Fruit fly (Drosophila melanogaster): Measurements from ENCODE around the gene CG10864.

The CG10864 gene

DNA sequence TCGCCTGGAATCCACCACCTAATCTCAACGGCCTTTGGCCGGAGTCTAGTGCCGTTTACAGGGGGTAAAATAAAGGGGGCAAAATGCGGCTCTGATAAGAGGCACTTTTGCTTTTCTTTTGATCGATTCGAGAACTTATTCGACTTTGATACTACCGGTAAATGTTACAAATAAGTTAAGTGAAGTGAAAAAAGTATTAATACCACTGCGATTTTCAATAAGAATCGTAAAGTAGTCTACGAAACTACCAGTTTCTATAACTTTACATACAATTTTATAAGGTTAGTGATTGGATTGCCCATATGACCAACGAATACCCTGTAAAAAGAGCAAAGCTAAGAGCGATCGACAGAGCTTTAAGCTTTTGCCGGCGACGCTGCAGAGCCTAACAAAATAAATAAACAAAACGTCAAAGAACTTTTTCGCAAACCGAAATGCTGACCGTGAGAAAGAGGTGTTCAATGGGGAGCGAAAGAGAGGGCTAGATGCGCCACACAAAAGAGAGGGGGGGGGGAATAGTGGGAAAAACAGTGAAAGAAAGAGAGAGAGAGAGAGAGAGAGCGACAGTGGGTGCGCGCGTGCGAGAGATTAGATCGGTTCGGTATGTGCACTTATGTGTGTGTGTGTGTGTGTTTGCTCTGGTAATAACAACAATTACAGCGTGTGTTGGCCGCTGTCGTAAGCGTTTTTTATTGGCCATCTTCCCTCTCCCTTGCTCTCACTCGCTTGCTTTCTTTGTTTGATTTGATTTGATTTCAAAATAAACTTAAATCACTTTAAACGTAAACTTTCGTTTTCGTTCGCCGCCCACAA, 25.3 kb upstream of the CG10864 start (continued):
- peak; percentile 81 for TF ChIP-seq lilli (GFP tag; optimal IDR thresholded peaks at IDR 0.05)
- TF ChIP-seq CG3995 (GFP tag; optimal IDR thresholded peaks at IDR 0.05), result peak; percentile 33
- peak; percentile 12 for TF ChIP-seq Fer2 (tag; optimal IDR thresholded peaks at IDR 0.05)
- TF ChIP-seq chm (GFP tag; IDR thresholded peaks at IDR 0.05), result no peak
- TF ChIP-seq CG10959 (GFP tag; IDR thresholded peaks at IDR 0.05), result no peak
- TF ChIP-seq CG3847 (GFP tag; IDR thresholded peaks at IDR 0.05), result peak; percentile 30; the same call in 1 of the 2 replicates
- TF ChIP-seq nmo (GFP tag; optimal IDR thresholded peaks at IDR 0.05), result peak; percentile 63
- TF ChIP-seq CG3065 (GFP tag; optimal IDR thresholded peaks at IDR 0.05), result no peak
- TF ChIP-seq B-H2 (GFP tag; optimal IDR thresholded peaks at IDR 0.05), result no peak
- TF ChIP-seq ems (GFP tag; optimal IDR thresholded peaks at IDR 0.05), result peak; percentile 44
- TF ChIP-seq Gug (GFP tag; IDR thresholded peaks at IDR 0.05), result peak; percentile 36; the same call in 1 of the 4 replicates
- no peak for TF ChIP-seq zen (tag; optimal IDR thresholded peaks at IDR 0.05)
- no peak for TF ChIP-seq Sin3A (optimal IDR thresholded peaks at IDR 0.05)
- TF ChIP-seq her (GFP tag; optimal IDR thresholded peaks at IDR 0.05), result peak; percentile 21
- no peak for TF ChIP-seq aop (GFP tag; IDR thresholded peaks at IDR 0.05)
- TF ChIP-seq Dll (GFP tag; IDR thresholded peaks at IDR 0.05; ENCODE audit: partially characterized antibody), result no peak
- peak; percentile 65 for TF ChIP-seq CG32532 (GFP tag; IDR thresholded peaks at IDR 0.05)
- TF ChIP-seq Doc2 (GFP tag; IDR thresholded peaks at IDR 0.05), result no peak
- TF ChIP-seq CG13287 (GFP tag; IDR thresholded peaks at IDR 0.05; ENCODE audit: partially characterized antibody), result no peak; the same call in 1 of the 2 replicates
- TF ChIP-seq sens-2 (GFP tag; IDR thresholded peaks at IDR 0.05), result peak; percentile 17; the same call in 1 of the 2 replicates
- TF ChIP-seq Sox102F (GFP tag; optimal IDR thresholded peaks at IDR 0.05), result peak; percentile 82
- peak; percentile 69 to 73 for TF ChIP-seq dpn (GFP tag; optimal IDR thresholded peaks at IDR 0.05)
- peak; percentile 87 for TF ChIP-seq Adf1 (GFP tag; IDR thresholded peaks at IDR 0.05)
- TF ChIP-seq CG11085 (GFP tag; IDR thresholded peaks at IDR 0.05), result no peak
- peak; percentile 34 for TF ChIP-seq Dad (GFP tag; optimal IDR thresholded peaks at IDR 0.05)
- peak; percentile 44 for TF ChIP-seq CG3163 (GFP tag; optimal IDR thresholded peaks at IDR 0.05)
- 0 out of 2 replicates have a peak, but pooled peaks have one; percentile 6 for TF ChIP-seq CG11247 (GFP tag; IDR thresholded peaks at IDR 0.05)
- TF ChIP-seq Rx (GFP tag; IDR thresholded peaks at IDR 0.05), result peak; percentile 29; the same call in 1 of the 2 replicates
- TF ChIP-seq exex (tag; optimal IDR thresholded peaks at IDR 0.05), result peak; percentile 33
- TF ChIP-seq Bteb2 (GFP tag; optimal IDR thresholded peaks at IDR 0.05), result peak; percentile 26
- no peak for TF ChIP-seq Lpt (GFP tag; optimal IDR thresholded peaks at IDR 0.05)
- TF ChIP-seq CG9876 (GFP tag; optimal IDR thresholded peaks at IDR 0.05), result no peak
- TF ChIP-seq gsb-n (tag; optimal IDR thresholded peaks at IDR 0.05), result no peak
- TF ChIP-seq CG7839 (tag; optimal IDR thresholded peaks at IDR 0.05), result peak; percentile 75
- no peak for TF ChIP-seq repo (GFP tag; optimal IDR thresholded peaks at IDR 0.05)
- peak; percentile 12 for TF ChIP-seq tup (GFP tag; optimal IDR thresholded peaks at IDR 0.05)
- TF ChIP-seq sob (GFP tag; IDR thresholded peaks at IDR 0.05), result peak; percentile 55
- no peak for TF ChIP-seq CG7963 (GFP tag; IDR thresholded peaks at IDR 0.05; ENCODE audit: partially characterized antibody)
- TF ChIP-seq chif (GFP tag; optimal IDR thresholded peaks at IDR 0.05), result peak; percentile 16 to 66
- TF ChIP-seq pum (GFP tag; optimal IDR thresholded peaks at IDR 0.05), result peak; percentile 38
- peak; percentile 45 for TF ChIP-seq tio (GFP tag; optimal IDR thresholded peaks at IDR 0.05)
- TF ChIP-seq CG17186 (GFP tag; optimal IDR thresholded peaks at IDR 0.05), result no peak
- TF ChIP-seq inv (GFP tag; IDR thresholded peaks at IDR 0.05; ENCODE audit: partially characterized antibody), result no peak
- TF ChIP-seq CG2712 (tag; optimal IDR thresholded peaks at IDR 0.05), result peak; percentile 41
- TF ChIP-seq ab (GFP tag; optimal IDR thresholded peaks at IDR 0.05), result no peak
- TF ChIP-seq trh (GFP tag; optimal IDR thresholded peaks at IDR 0.05), result no peak
- TF ChIP-seq CG10209 (GFP tag; optimal IDR thresholded peaks at IDR 0.05), result peak; percentile 59
- peak; percentile 20 for TF ChIP-seq fd3F (GFP tag; optimal IDR thresholded peaks at IDR 0.05)
- TF ChIP-seq Mes4 (GFP tag; optimal IDR thresholded peaks at IDR 0.05), result peak; percentile 10
- peak; percentile 65 for TF ChIP-seq CG4424 (GFP tag; optimal IDR thresholded peaks at IDR 0.05)

Data from whole organism, embryonic.